Worm (Caenorhabditis elegans): ENCODE data around the gene rps-11.

Gene rps-11

DNA sequence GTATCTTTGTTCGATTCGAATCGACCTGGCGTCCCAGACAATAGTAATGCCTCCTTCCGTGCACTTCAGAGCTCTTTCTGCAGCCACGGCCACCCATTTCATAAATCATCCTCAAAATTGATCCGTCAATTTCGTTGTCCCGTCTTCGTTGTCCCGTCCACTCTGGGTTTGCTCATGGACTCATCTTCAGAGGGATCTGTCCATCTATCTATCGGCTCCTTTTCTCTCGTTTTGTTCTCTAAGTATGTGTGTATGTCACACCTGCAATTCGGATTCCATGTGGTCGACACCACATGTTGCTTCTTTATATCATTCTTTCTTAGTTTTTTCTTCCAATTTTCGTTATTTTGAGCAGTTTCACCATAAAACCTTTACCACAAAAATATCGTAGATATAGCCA is 29.9 kb upstream of the rps-11 start:
- TF ChIP-seq atf-7 (tag; optimal IDR thresholded peaks at IDR 0.05) (no peak), lsy-27 (tag; optimal IDR thresholded peaks at IDR 0.05; ENCODE audit: borderline replicate concordance, insufficient read depth) (no peak), zfh-2 (GFP tag; conservative IDR thresholded peaks at IDR 0.05) (no peak), F49E8.2 (tag; optimal IDR thresholded peaks at IDR 0.05; ENCODE audit: insufficient read depth) (no peak), nhr-80 (tag; optimal IDR thresholded peaks at IDR 0.05) (no peak), athp-1 (tag; optimal IDR thresholded peaks at IDR 0.05) (no peak), mel-28 (tag; optimal IDR thresholded peaks at IDR 0.05; ENCODE audit: borderline replicate concordance) (no peak), mcd-1 (GFP tag; IDR thresholded peaks at IDR 0.05) (no peak), snpc-3.4 (tag; optimal IDR thresholded peaks at IDR 0.05) (no peak), K11D2.4 (GFP tag; IDR thresholded peaks at IDR 0.05) (no peak), Y53G8AR.9 (GFP tag; conservative IDR thresholded peaks at IDR 0.05) (no peak), F10E7.11 (tag; optimal IDR thresholded peaks at IDR 0.05) (no peak), Y95B8A.8 (GFP tag; IDR thresholded peaks at IDR 0.05) (no peak), hrde-1 (tag; optimal IDR thresholded peaks at IDR 0.05; ENCODE audit: borderline replicate concordance) (no peak), F22D6.2 (tag; optimal IDR thresholded peaks at IDR 0.05) (no peak), let-526 (GFP tag; IDR thresholded peaks at IDR 0.05) (no peak), repo-1 (tag; optimal IDR thresholded peaks at IDR 0.05) (no peak), akir-1 (GFP tag; optimal IDR thresholded peaks at IDR 0.05) (no peak), Y53F4B.3 (GFP tag; IDR thresholded peaks at IDR 0.05) (no peak)

DNA sequence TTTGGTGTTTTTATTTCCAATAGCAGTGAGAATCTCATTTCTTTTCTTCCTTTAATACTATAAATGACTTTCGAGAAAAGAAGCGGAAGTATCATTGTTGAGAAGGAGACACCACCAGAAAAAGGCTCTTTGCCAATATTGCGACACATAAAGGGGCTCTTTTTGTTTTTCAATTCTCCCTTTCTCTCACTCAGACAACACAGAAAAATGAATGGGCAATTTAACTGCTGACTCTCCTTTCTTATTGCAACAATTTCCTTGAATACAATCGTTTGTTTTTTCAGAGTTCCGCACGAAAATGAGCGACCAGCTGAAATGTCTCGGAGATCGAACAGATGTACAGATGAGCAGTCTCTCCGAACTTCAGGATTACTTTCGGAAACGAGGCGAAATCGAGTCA is 28.1 kb upstream of the rps-11 start:
- TF ChIP-seq egl-18 (GFP tag; IDR thresholded peaks at IDR 0.05), result no peak
- TF ChIP-seq atf-7 (tag; optimal IDR thresholded peaks at IDR 0.05), result no peak
- TF ChIP-seq attf-3 (GFP tag; conservative IDR thresholded peaks at IDR 0.05), result no peak
- no peak for TF ChIP-seq F39B2.1 (GFP tag; IDR thresholded peaks at IDR 0.05)
- TF ChIP-seq akir-1 (GFP tag; optimal IDR thresholded peaks at IDR 0.05), result no peak
- TF ChIP-seq aptf-3 (GFP tag; IDR thresholded peaks at IDR 0.05), result no peak
- no peak for TF ChIP-seq madf-6 (GFP tag; IDR thresholded peaks at IDR 0.05)
- TF ChIP-seq zfh-2 (GFP tag; conservative IDR thresholded peaks at IDR 0.05), result no peak
- TF ChIP-seq Y95B8A.8 (GFP tag; IDR thresholded peaks at IDR 0.05), result no peak
- no peak for TF ChIP-seq lin-40 (tag; optimal IDR thresholded peaks at IDR 0.05)
- no peak for TF ChIP-seq K12H6.12 (tag; optimal IDR thresholded peaks at IDR 0.05)
- no peak for TF ChIP-seq rcor-1 (GFP tag; IDR thresholded peaks at IDR 0.05)
- TF ChIP-seq lsy-27 (tag; optimal IDR thresholded peaks at IDR 0.05; ENCODE audit: borderline replicate concordance, insufficient read depth), result no peak
- no peak for TF ChIP-seq athp-1 (tag; optimal IDR thresholded peaks at IDR 0.05)
- no peak for TF ChIP-seq hrde-1 (tag; optimal IDR thresholded peaks at IDR 0.05; ENCODE audit: borderline replicate concordance)
- TF ChIP-seq ama-1 (optimal IDR thresholded peaks at IDR 0.05), result no peak
- TF ChIP-seq ama-1 (GFP tag; optimal IDR thresholded peaks at IDR 0.05), result no peak

DNA sequence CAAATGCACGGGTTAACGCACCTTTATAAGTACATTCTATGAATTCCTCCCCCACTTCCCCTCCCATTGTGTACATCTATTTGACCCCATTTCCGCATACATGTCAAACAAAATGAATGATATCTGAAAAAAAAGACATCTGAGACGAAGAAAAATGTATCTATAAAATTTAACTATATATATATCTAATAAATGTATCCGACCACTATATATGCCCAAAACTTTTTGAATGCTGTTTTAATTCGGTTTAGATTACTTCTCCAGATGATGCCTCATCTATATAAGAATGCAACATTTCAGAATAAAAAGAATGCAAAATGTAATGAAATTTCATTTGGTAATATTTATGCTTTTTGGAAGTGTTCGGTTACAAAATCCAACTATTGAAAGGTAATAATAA is 23.9 kb upstream of the rps-11 start, which contains the start of gene rib-1:
Gene rib-1 (plus strand): TSS at position 301 of the 400 bp plus-strand sequence.
- no peak for TF ChIP-seq F37B4.10 (GFP tag; IDR thresholded peaks at IDR 0.05)
- TF ChIP-seq F22D6.2 (tag; optimal IDR thresholded peaks at IDR 0.05), result no peak
- no peak for TF ChIP-seq B0019.2 (GFP tag; conservative IDR thresholded peaks at IDR 0.05)
- no peak for TF ChIP-seq F39B2.1 (GFP tag; IDR thresholded peaks at IDR 0.05)
- no peak for TF ChIP-seq F57A8.1 (GFP tag; optimal IDR thresholded peaks at IDR 0.05)
- TF ChIP-seq lin-54 (GFP tag; optimal IDR thresholded peaks at IDR 0.05), result no peak
- TF ChIP-seq tlf-1 (GFP tag; optimal IDR thresholded peaks at IDR 0.05), result no peak
- TF ChIP-seq pha-4 (tag; optimal IDR thresholded peaks at IDR 0.05), result no peak
- no peak for TF ChIP-seq lin-40 (tag; optimal IDR thresholded peaks at IDR 0.05)
- TF ChIP-seq somi-1 (GFP tag; optimal IDR thresholded peaks at IDR 0.05), result no peak
- TF ChIP-seq nhr-80 (tag; optimal IDR thresholded peaks at IDR 0.05), result no peak
- TF ChIP-seq atf-7 (tag; optimal IDR thresholded peaks at IDR 0.05), result no peak
- no peak for TF ChIP-seq madf-3 (GFP tag; IDR thresholded peaks at IDR 0.05)

Data from whole organism, young adult.